Fruit fly (Drosophila melanogaster) whole organism, prepupa: ENCODE data around the gene Oscillin.
A peak's percentile ranks its signal among the peaks of the same experiment; 100 is the strongest.

Experiments used
- Blimp-1 ChIP-seq: fragments of 200-800 bp; sonication (Bioruptor generic); optimal IDR thresholded peaks from 3 replicates; lab custom pipeline; 2017; ENCODE audit warnings: missing biosample characterization, missing genetic modification characterization, mild to moderate bottlenecking, moderate library complexity, missing genetic modification reagents
- CG10669 ChIP-seq: fragments of 200-800 bp; sonication (Bioruptor generic); optimal IDR thresholded peaks from 3 replicates; lab custom pipeline; 2018; ENCODE audit warnings: missing biosample characterization, mild to moderate bottlenecking, missing genetic modification characterization, moderate library complexity
- CG11762 ChIP-seq: fragments of 200-800 bp; sonication (Bioruptor generic); optimal IDR thresholded peaks from 3 replicates; lab custom pipeline; 2016; ENCODE audit warnings: missing biosample characterization, missing genetic modification characterization; ENCODE audit not compliant: insufficient read depth
- CG11902 ChIP-seq: fragments of 200-800 bp; sonication (Bioruptor generic); optimal IDR thresholded peaks from 3 replicates; lab custom pipeline; 2016; ENCODE audit warnings: missing biosample characterization, missing genetic modification characterization
- CG15336 ChIP-seq: fragments of 200-800 bp; sonication (Bioruptor generic); IDR thresholded peaks from 2 replicates; pipeline ENCODE4 v1.3.6; 2022; ENCODE audit warnings: missing biosample characterization, missing genetic modification characterization
- CG1621 ChIP-seq: fragments of 200-800 bp; sonication (Bioruptor generic); optimal IDR thresholded peaks from 3 replicates; lab custom pipeline; 2018; ENCODE audit warnings: missing biosample characterization, mild to moderate bottlenecking, missing genetic modification characterization
- CG31627 ChIP-seq: fragments of 200-800 bp; sonication (Bioruptor generic); optimal IDR thresholded peaks from 3 replicates; lab custom pipeline; 2016; ENCODE audit warnings: missing biosample characterization, missing genetic modification characterization
- CG32006 ChIP-seq: fragments of 200-800 bp; sonication (Bioruptor generic); optimal IDR thresholded peaks from 3 replicates; lab custom pipeline; 2017; ENCODE audit warnings: missing biosample characterization, mild to moderate bottlenecking, missing genetic modification characterization
- CG34406 ChIP-seq: fragments of 200-800 bp; sonication (Bioruptor generic); optimal IDR thresholded peaks from 3 replicates; lab custom pipeline; 2016; ENCODE audit warnings: missing biosample characterization, missing genetic modification characterization
- CG3919 ChIP-seq: fragments of 200-800 bp; sonication (Bioruptor generic); optimal IDR thresholded peaks from 3 replicates; lab custom pipeline; 2016; ENCODE audit warnings: missing biosample characterization, missing genetic modification characterization
- CG4318 ChIP-seq: fragments of 200-800 bp; sonication (Bioruptor generic); optimal IDR thresholded peaks from 3 replicates; lab custom pipeline; 2017; ENCODE audit warnings: missing biosample characterization, mild to moderate bottlenecking, missing genetic modification characterization
- CG6163 ChIP-seq: fragments of 200-800 bp; sonication (Bioruptor generic); IDR thresholded peaks from 3 replicates; pipeline ENCODE4 v1.3.6; 2022; ENCODE audit warnings: missing biosample characterization, missing genetic modification characterization
- CG6276 ChIP-seq: fragments of 200-800 bp; sonication (Bioruptor generic); optimal IDR thresholded peaks from 2 replicates; lab custom pipeline; 2017; ENCODE audit warnings: missing biosample characterization, mild to moderate bottlenecking, missing genetic modification characterization
- CG6854 ChIP-seq: fragments of 200-800 bp; sonication (Bioruptor generic); optimal IDR thresholded peaks from 2 replicates; lab custom pipeline; 2017; ENCODE audit warnings: missing biosample characterization, mild to moderate bottlenecking, missing genetic modification characterization
- CG7368 ChIP-seq: fragments of 200-800 bp; sonication (Bioruptor generic); optimal IDR thresholded peaks from 3 replicates; lab custom pipeline; 2016; ENCODE audit warnings: missing biosample characterization, missing genetic modification characterization
- CG8319 ChIP-seq: fragments of 200-800 bp; sonication (Bioruptor generic); optimal IDR thresholded peaks from 3 replicates; lab custom pipeline; 2016; ENCODE audit warnings: missing biosample characterization, missing genetic modification characterization
- CG8632 ChIP-seq: fragments of 200-800 bp; sonication (Bioruptor generic); optimal IDR thresholded peaks from 3 replicates; lab custom pipeline; 2016; ENCODE audit warnings: missing biosample characterization, missing genetic modification characterization
- CG9139 ChIP-seq: fragments of 200-800 bp; sonication (Bioruptor generic); optimal IDR thresholded peaks from 3 replicates; lab custom pipeline; 2017; ENCODE audit warnings: missing biosample characterization, mild to moderate bottlenecking, missing genetic modification characterization
- Eip75B ChIP-seq: fragments of 200-800 bp; sonication (Bioruptor generic); optimal IDR thresholded peaks from 3 replicates; lab custom pipeline; 2016; ENCODE audit warnings: missing biosample characterization, missing genetic modification characterization
- Eip93F ChIP-seq: fragments of 200-800 bp; sonication (Bioruptor generic); optimal IDR thresholded peaks from 2 replicates; lab custom pipeline; 2016; ENCODE audit warnings: missing biosample characterization, mild to moderate bottlenecking, missing genetic modification characterization
- Ets96B ChIP-seq: fragments of 200-800 bp; optimal IDR thresholded peaks from 2 replicates; lab custom pipeline; 2019; ENCODE audit warnings: missing biosample characterization, mild to moderate bottlenecking, missing genetic modification characterization, moderate library complexity
- Hr38 ChIP-seq: sonication (Bioruptor generic); optimal IDR thresholded peaks from 2 replicates; lab custom pipeline; 2016; ENCODE audit warnings: missing biosample characterization, missing genetic modification characterization
- Hr39 ChIP-seq: fragments of 200-800 bp; sonication (Bioruptor generic); optimal IDR thresholded peaks from 2 replicates; lab custom pipeline; 2016; ENCODE audit warnings: missing biosample characterization, missing genetic modification characterization
- Lpt ChIP-seq: fragments of 200-800 bp; sonication (Bioruptor generic); optimal IDR thresholded peaks from 3 replicates; lab custom pipeline; 2016; ENCODE audit warnings: missing biosample characterization, missing genetic modification characterization
- Met ChIP-seq: fragments of 200-800 bp; sonication (Bioruptor generic); optimal IDR thresholded peaks from 3 replicates; lab custom pipeline; 2016; ENCODE audit warnings: missing biosample characterization, missing genetic modification characterization
- Smox ChIP-seq: fragments of 200-800 bp; sonication (Bioruptor generic); optimal IDR thresholded peaks from 3 replicates; lab custom pipeline; 2016; ENCODE audit warnings: missing biosample characterization, missing genetic modification characterization
- achi ChIP-seq: fragments of 200-800 bp; sonication (Bioruptor generic); optimal IDR thresholded peaks from 3 replicates; lab custom pipeline; 2016; ENCODE audit warnings: missing biosample characterization, missing genetic modification characterization
- fd59A ChIP-seq: fragments of 200-800 bp; sonication (Bioruptor generic); optimal IDR thresholded peaks from 2 replicates; lab custom pipeline; 2017; ENCODE audit warnings: missing biosample characterization, mild to moderate bottlenecking, missing genetic modification characterization, missing genetic modification reagents
- fd85E ChIP-seq: fragments of 200-800 bp; sonication (Bioruptor generic); optimal IDR thresholded peaks from 3 replicates; lab custom pipeline; 2016; ENCODE audit warnings: missing biosample characterization, missing genetic modification characterization
- salr ChIP-seq, 2 experiments: fragments of 200-800 bp; sonication (Bioruptor generic); optimal IDR thresholded peaks; 3 replicates each; lab custom pipeline; 2016 to 2018; ENCODE audit warnings: missing biosample characterization in 2 of 2, missing genetic modification characterization in 2 of 2, mild to moderate bottlenecking in 1 of 2
- spab ChIP-seq: fragments of 200-800 bp; sonication (Bioruptor generic); optimal IDR thresholded peaks from 2 replicates; lab custom pipeline; 2017; ENCODE audit warnings: missing biosample characterization, mild to moderate bottlenecking, missing genetic modification characterization, missing genetic modification reagents
- ss ChIP-seq, 2 experiments: fragments of 200-800 bp; sonication (Bioruptor generic); optimal IDR thresholded peaks; 2 replicates in 1 of 2; 3 replicates in 1 of 2; lab custom pipeline; 2017 to 2018; ENCODE audit warnings: mild to moderate bottlenecking in 2 of 2, missing biosample characterization in 2 of 2, missing genetic modification characterization in 2 of 2, moderate library complexity in 1 of 2
- svp ChIP-seq: fragments of 200-800 bp; sonication (Bioruptor generic); peaks from one replicate; lab custom pipeline; 2016; ENCODE audit warnings: missing biosample characterization, missing genetic modification characterization
- topi ChIP-seq: fragments of 200-800 bp; sonication (Bioruptor generic); optimal IDR thresholded peaks from 3 replicates; lab custom pipeline; 2016; ENCODE audit warnings: missing biosample characterization, missing genetic modification characterization

The Oscillin gene

dm6 chr2L:5569503-5569902 is 22.6 kb downstream of the Oscillin start (continued):
- TF ChIP-seq CG11902 (GFP tag; lab: Kevin White, UChicago) (peak; percentile 26), CG15336 (GFP tag; lab: Robert Waterston, UW) (no peak), CG32006 (peak; percentile 57), Eip75B (GFP tag; lab: Kevin White, UChicago) (peak; percentile 30), topi (GFP tag; lab: Kevin White, UChicago) (peak; percentile 25), salr (GFP tag; optimal IDR thresholded peaks at IDR 0.05; lab: Kevin White, UChicago) (peak in 1 of 2 experiments; percentile 26)

- TF ChIP-seq CG6276 (no peak), svp (GFP tag; lab: Kevin White, UChicago) (peak; percentile 6)
These were observed 34.1 kb downstream of the Oscillin start, which contains the start of gene CG14011 for dm6 chr2L:5581016-5581415. CG14011 (minus strand) TSS chr2L:5581116.

- no peak for TF ChIP-seq fd85E
- no peak for TF ChIP-seq CG6163 (GFP tag; lab: Robert Waterston, UW)
- TF ChIP-seq CG6854 (GFP tag; lab: Kevin White, UChicago) = no peak
- no peak for TF ChIP-seq topi (GFP tag; lab: Kevin White, UChicago)
- TF ChIP-seq Smox (GFP tag; lab: Kevin White, UChicago) = no peak
- TF ChIP-seq CG11902 (GFP tag; lab: Kevin White, UChicago) = no peak
- no peak for TF ChIP-seq CG1621 (tag; lab: Kevin White, UChicago)
- no peak for TF ChIP-seq Blimp-1 (GFP tag; lab: Kevin White, UChicago)
- no peak for TF ChIP-seq CG4318 (GFP tag; lab: Kevin White, UChicago)
- TF ChIP-seq fd59A = no peak
- TF ChIP-seq CG9139 (GFP tag; lab: Kevin White, UChicago) = no peak
- TF ChIP-seq Lpt (GFP tag; lab: Kevin White, UChicago) = no peak
- no peak for TF ChIP-seq Ets96B (tag; lab: Kevin White, UChicago)
- no peak for TF ChIP-seq Eip75B (GFP tag; lab: Kevin White, UChicago)
- TF ChIP-seq CG11762 (GFP tag; lab: Kevin White, UChicago) = no peak
- no peak for TF ChIP-seq ss (GFP tag; optimal IDR thresholded peaks at IDR 0.05; lab: Kevin White, UChicago)
- no peak for TF ChIP-seq CG31627
- no peak for TF ChIP-seq spab (GFP tag; lab: Kevin White, UChicago)
- no peak for TF ChIP-seq CG7368
These were observed 41.4 kb downstream of the Oscillin start, which contains the start of gene CG7251 for dm6 chr2L:5588314-5588713. CG7251 (minus strand) TSS chr2L:5588414.

dm6 chr2L:5593839-5594238 is 47.0 kb downstream of the Oscillin start:
- TF ChIP-seq Eip93F (GFP tag; lab: Kevin White, UChicago) (no peak), CG31627 (no peak), CG6854 (GFP tag; lab: Kevin White, UChicago) (no peak), CG3919 (GFP tag; lab: Kevin White, UChicago) (no peak), CG32006 (no peak), CG8319 (no peak), Hr39 (no peak), CG6276 (no peak)

- TF ChIP-seq Met (GFP tag; lab: Kevin White, UChicago) = no peak
- TF ChIP-seq CG8632 = no peak
- TF ChIP-seq CG6163 (GFP tag; lab: Robert Waterston, UW) = no peak
- TF ChIP-seq CG10669 (GFP tag; lab: Kevin White, UChicago) = no peak
- TF ChIP-seq CG8319 = no peak
- no peak for TF ChIP-seq achi (GFP tag; lab: Kevin White, UChicago)
- no peak for TF ChIP-seq Hr38 (GFP tag; lab: Kevin White, UChicago)
- TF ChIP-seq spab (GFP tag; lab: Kevin White, UChicago) = no peak
- no peak for TF ChIP-seq topi (GFP tag; lab: Kevin White, UChicago)
- no peak for TF ChIP-seq fd85E
- no peak for TF ChIP-seq Eip93F (GFP tag; lab: Kevin White, UChicago)
- TF ChIP-seq CG34406 (GFP tag; lab: Kevin White, UChicago) = no peak
These were observed 49.6 kb downstream of the Oscillin start, which contains the start of gene CG18266 for dm6 chr2L:5596533-5596932. CG18266 (plus strand) TSS chr2L:5596833.
